Worm (Caenorhabditis elegans) whole organism, midembryonic: ENCODE results near the gene fbxb-35.
"Not testable (repeated sequence)": the region's sequence is repeated elsewhere in the genome, so short reads cannot be mapped to it uniquely, and the experiment has no call there.

Experiments
- T22C8.4 ChIP-seq: fragments of 200-800 bp; sonication (Bioruptor generic); IDR thresholded peaks from 2 replicates; pipeline ENCODE4 v1.3.6; 2022; ENCODE audit warnings: missing genetic modification characterization, missing compliant biosample characterization
- cog-1 ChIP-seq: sonication (generic microtip); optimal IDR thresholded peaks from 2 replicates; lab custom pipeline; 2016; ENCODE audit warnings: missing genetic modification characterization, missing compliant biosample characterization
- flt-1 ChIP-seq: fragments of 200-800 bp; sonication (Bioruptor generic); IDR thresholded peaks from 2 replicates; pipeline ENCODE4 v1.3.6; 2022; ENCODE audit warnings: missing genetic modification characterization, missing compliant biosample characterization
- klf-2 ChIP-seq: fragments of 200-800 bp; sonication (Bioruptor generic); conservative IDR thresholded peaks from 2 replicates; pipeline ENCODE4 v1.3.6; 2022; ENCODE audit warnings: missing genetic modification reagents, missing genetic modification characterization, missing compliant biosample characterization
- med-1 ChIP-seq: sonication (generic microtip); optimal IDR thresholded peaks from 2 replicates; lab custom pipeline; 2017; ENCODE audit warnings: missing genetic modification characterization, mild to moderate bottlenecking, missing compliant biosample characterization, antibody characterized with exemption, missing genetic modification reagents; ENCODE audit not compliant: insufficient read depth
- ref-1 ChIP-seq: fragments of 200-800 bp; sonication (Bioruptor generic); conservative IDR thresholded peaks from 2 replicates; pipeline ENCODE4 v1.3.6; 2022; ENCODE audit warnings: missing genetic modification reagents, missing genetic modification characterization, missing compliant biosample characterization
- tab-1 ChIP-seq: fragments of 200-800 bp; sonication (Bioruptor generic); IDR thresholded peaks from 2 replicates; pipeline ENCODE4 v1.3.6; 2022; ENCODE audit warnings: missing genetic modification characterization, missing compliant biosample characterization
- ztf-23 ChIP-seq: fragments of 200-800 bp; sonication (Bioruptor generic); IDR thresholded peaks from 2 replicates; pipeline ENCODE4 v1.3.6; 2022; ENCODE audit warnings: missing genetic modification reagents, missing genetic modification characterization, missing compliant biosample characterization
- ztf-29 ChIP-seq: fragments of 200-800 bp; sonication (Bioruptor generic); IDR thresholded peaks from 2 replicates; pipeline ENCODE4 v1.3.6; 2022; ENCODE audit warnings: missing genetic modification reagents, missing genetic modification characterization, missing compliant biosample characterization

Gene fbxb-35

ce11 chrII:2051372-2051771 lies at the start of gene fbxb-35:
Gene fbxb-35 (plus strand): TSS chrII:2051672.
- TF ChIP-seq tab-1 (GFP tag; lab: Robert Waterston, UW) (no peak), ref-1 (GFP tag; lab: Robert Waterston, UW) (no peak), T22C8.4 (no peak), med-1 (GFP tag; lab: Kevin White, UChicago) (no peak), klf-2 (GFP tag; lab: Robert Waterston, UW) (no peak), cog-1 (tag; lab: Kevin White, UChicago) (no peak), ztf-29 (GFP tag; lab: Robert Waterston, UW) (no peak)

DNA sequence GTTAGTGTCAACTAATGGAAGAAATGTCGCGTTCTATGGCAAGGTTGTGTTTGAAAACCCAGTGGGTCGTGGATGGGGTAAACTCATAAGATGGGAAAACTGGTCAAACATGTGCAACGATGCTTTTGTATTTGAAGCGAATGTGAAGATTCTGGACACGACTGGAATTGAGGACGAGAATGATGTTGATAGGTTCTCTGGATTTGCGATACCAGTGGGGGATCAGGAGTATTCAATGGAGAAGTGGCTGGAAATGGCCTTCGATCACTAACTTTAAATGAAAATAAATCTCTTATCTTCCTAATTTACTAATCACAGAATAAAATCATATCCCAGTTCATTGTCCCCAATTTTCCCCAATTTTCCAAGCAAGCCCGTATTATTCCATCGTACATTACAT lies 40.3 kb upstream of the fbxb-35 start:
- TF ChIP-seq T22C8.4 (no peak), ztf-23 (no peak), med-1 (GFP tag; lab: Kevin White, UChicago) (no peak), flt-1 (GFP tag; lab: Robert Waterston, UW) (no peak), ref-1 (GFP tag; lab: Robert Waterston, UW) (no peak), tab-1 (GFP tag; lab: Robert Waterston, UW) (no peak), klf-2 (GFP tag; lab: Robert Waterston, UW) (no peak)

DNA sequence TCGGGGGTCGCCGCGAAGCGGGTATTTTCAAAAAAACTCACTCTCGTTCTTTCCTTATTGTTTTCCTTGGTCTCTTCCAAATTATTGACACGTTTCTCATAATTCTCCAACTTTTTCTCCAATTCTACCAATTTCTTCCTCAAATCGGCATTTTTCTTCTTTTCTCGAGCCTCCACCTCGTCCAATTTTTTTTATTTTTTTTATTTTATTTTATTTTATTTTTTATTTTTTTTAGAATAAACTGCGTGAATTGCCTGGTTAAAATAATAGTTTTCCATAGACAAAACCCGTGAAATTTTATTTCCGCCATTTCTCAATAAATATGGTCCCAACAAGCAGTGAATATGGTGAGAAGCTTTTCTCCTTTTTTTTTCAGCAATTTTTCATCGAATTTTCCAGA lies 38.8 kb upstream of the fbxb-35 start, which contains the start of gene F59H6.15:
Gene F59H6.15, plus strand, starts transcription at position 301 of the 400 bp plus-strand sequence.
- TF ChIP-seq ztf-29 (GFP tag; lab: Robert Waterston, UW) (no peak), cog-1 (tag; lab: Kevin White, UChicago) (no peak), med-1 (GFP tag; lab: Kevin White, UChicago) (no peak), tab-1 (GFP tag; lab: Robert Waterston, UW) (no peak), T22C8.4 (no peak), ref-1 (GFP tag; lab: Robert Waterston, UW) (no peak), flt-1 (GFP tag; lab: Robert Waterston, UW) (no peak)

DNA sequence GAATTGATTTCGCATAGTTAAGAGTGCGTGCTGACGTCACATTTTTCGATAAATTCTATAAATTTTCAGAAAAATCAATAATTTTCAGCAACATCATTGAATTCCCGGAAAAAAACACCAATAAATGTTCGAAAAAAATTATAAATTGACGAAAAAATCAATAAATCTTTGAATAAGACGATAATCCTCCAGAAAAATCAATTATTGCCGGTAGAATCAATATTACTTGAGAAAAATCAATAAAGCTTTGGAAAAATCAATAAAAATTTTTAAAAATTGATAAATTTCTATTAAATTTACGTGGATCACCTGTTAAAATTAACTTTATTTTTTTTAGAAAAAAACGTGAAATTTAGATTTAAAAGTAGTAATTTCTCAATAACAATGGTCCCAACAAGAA lies 37.6 kb upstream of the fbxb-35 start:
- TF ChIP-seq T22C8.4: peak; percentile 37; the same call in 1 of the 2 replicates
- TF ChIP-seq klf-2 (GFP tag; lab: Robert Waterston, UW): no peak

DNA sequence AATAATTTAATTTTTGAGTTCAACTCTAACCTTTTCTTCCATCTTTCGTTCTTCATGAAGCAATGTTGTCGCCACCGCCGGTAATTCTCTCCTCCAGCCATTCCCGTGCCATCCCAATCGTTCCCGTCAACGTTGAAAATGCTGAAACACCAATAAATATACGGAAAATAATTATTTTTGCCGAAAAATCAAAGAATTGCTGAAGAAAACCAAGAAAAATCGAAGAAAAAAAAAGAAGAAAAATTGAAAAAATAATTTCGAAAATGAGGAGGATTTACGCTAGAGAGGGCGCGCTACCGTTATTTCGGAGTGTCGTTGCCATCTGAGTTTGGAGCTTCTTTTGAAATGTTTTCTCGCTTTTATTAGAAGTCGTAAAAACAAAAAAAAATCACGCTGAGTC lies 28.0 kb upstream of the fbxb-35 start, which contains the start of gene cya-2:
Gene cya-2, minus strand, starts transcription at position 101 of the 400 bp plus-strand sequence.
- not testable (repeated sequence) for TF ChIP-seq tab-1 (GFP tag; lab: Robert Waterston, UW); ztf-23; med-1 (GFP tag; lab: Kevin White, UChicago)

DNA sequence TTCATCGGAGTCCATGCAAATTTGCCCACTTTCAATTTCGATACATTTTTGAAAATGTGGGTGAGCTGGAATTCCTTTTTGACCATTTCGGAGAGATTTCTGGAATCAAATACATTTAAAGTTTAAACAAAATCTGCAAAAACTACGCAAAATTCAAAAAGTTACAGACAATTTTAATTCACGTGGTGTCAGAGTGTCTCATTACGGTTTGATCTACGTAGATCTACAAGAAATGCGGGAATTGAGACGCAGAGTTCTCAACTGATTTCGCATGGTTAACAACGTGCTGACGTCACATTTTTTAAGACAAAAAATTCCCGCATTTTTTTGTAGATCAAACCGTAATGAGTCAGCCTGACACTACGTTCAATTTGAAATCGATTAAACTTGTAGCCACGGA lies 24.9 kb upstream of the fbxb-35 start, which contains the start of gene bath-21:
Gene bath-21, minus strand, starts transcription at position 101 of the 400 bp plus-strand sequence.
- TF ChIP-seq tab-1 (GFP tag; lab: Robert Waterston, UW) (no peak), ztf-23 (no peak), med-1 (GFP tag; lab: Kevin White, UChicago) (no peak), cog-1 (tag; lab: Kevin White, UChicago) (no peak), flt-1 (GFP tag; lab: Robert Waterston, UW) (no peak), T22C8.4 (no peak), ztf-29 (GFP tag; lab: Robert Waterston, UW) (no peak), klf-2 (GFP tag; lab: Robert Waterston, UW) (no peak), ref-1 (GFP tag; lab: Robert Waterston, UW) (no peak)

- no peak for TF ChIP-seq T22C8.4
- TF ChIP-seq flt-1 (GFP tag; lab: Robert Waterston, UW): no peak
- no peak for TF ChIP-seq ztf-23
These were observed 22.8 kb upstream of the fbxb-35 start, which contains the start of gene bath-1 for ce11 chrII:2028712-2029111. Gene bath-1 (minus strand): TSS chrII:2028812.

ce11 chrII:2030367-2030766 lies 21.1 kb upstream of the fbxb-35 start, which contains the start of gene bath-3:
Gene bath-3 (minus strand): TSS chrII:2030467.
- TF ChIP-seq flt-1 (GFP tag; lab: Robert Waterston, UW) (no peak), med-1 (GFP tag; lab: Kevin White, UChicago) (no peak), ref-1 (GFP tag; lab: Robert Waterston, UW) (no peak), ztf-29 (GFP tag; lab: Robert Waterston, UW) (no peak), T22C8.4 (no peak), tab-1 (GFP tag; lab: Robert Waterston, UW) (no peak), cog-1 (tag; lab: Kevin White, UChicago) (no peak), klf-2 (GFP tag; lab: Robert Waterston, UW) (no peak)

ce11 chrII:2031852-2032251 lies 19.6 kb upstream of the fbxb-35 start, which contains the start of gene bath-5:
Gene bath-5 (minus strand): TSS chrII:2031952.
- TF ChIP-seq flt-1 (GFP tag; lab: Robert Waterston, UW) (no peak), klf-2 (GFP tag; lab: Robert Waterston, UW) (no peak), ztf-29 (GFP tag; lab: Robert Waterston, UW) (no peak), ztf-23 (no peak), T22C8.4 (no peak), ref-1 (GFP tag; lab: Robert Waterston, UW) (no peak), med-1 (GFP tag; lab: Kevin White, UChicago) (no peak), cog-1 (tag; lab: Kevin White, UChicago) (no peak), tab-1 (GFP tag; lab: Robert Waterston, UW) (no peak)

- not testable (repeated sequence) for TF ChIP-seq klf-2 (GFP tag; lab: Robert Waterston, UW); med-1 (GFP tag; lab: Kevin White, UChicago); cog-1 (tag; lab: Kevin White, UChicago)
These were observed 19.2 kb upstream of the fbxb-35 start, which contains the start of gene btb-4 for ce11 chrII:2032282-2032681. Gene btb-4 (plus strand): TSS chrII:2032316.
